Fruit fly (Drosophila melanogaster): ENCODE results near the gene CG14968.

Gene CG14968

DNA sequence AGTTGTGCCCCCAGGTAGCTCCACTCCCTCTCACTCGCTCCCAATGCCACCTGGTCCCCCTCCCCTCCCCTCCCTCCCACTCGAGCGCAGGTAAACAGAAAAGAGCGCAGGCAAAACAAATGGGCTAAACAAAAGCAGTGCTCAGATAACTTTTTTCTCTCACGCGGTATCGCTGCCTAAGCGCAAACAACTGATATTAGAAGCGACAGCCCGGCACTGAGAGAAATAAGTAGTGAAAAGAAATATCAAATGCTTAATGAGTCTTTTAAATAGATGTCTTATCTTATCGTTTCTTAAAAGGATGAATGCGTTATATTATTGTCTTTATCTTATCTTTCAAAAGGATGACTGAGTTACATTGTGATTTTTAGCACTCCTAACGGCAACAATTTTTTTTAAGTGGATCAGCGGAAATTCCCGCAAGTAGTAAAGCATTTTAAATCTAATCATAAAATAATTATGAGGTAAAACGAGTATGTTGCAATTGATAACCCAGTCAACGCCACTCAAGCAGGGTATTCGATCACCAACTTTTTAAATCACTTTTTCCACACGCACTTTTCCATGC lies 1.7 kb downstream of the CG14968 start (continued):
- TF ChIP-seq Med (GFP tag) = peak; percentile 98
- peak; percentile 88 for TF ChIP-seq CG6272 (GFP tag; IDR thresholded peaks at IDR 0.05)
- peak; percentile 89 for TF ChIP-seq CG17328 (GFP tag; IDR thresholded peaks at IDR 0.05)
- TF ChIP-seq Dip3 (GFP tag; optimal IDR thresholded peaks at IDR 0.05) = peak; percentile 83
- peak; percentile 83 for TF ChIP-seq CG5953 (GFP tag; IDR thresholded peaks at IDR 0.05)
- TF ChIP-seq CG32532 (GFP tag; IDR thresholded peaks at IDR 0.05) = peak; percentile 89
- peak; percentile 73 for TF ChIP-seq pb (GFP tag; optimal IDR thresholded peaks at IDR 0.05)
- TF ChIP-seq pros (GFP tag; optimal IDR thresholded peaks at IDR 0.05) = no peak
- peak; percentile 86 for TF ChIP-seq Mad (GFP tag; optimal IDR thresholded peaks at IDR 0.05)
- peak; percentile 77 for TF ChIP-seq Deaf1 (tag; optimal IDR thresholded peaks at IDR 0.05)
- peak; percentile 88 for TF ChIP-seq gsb-n (tag; optimal IDR thresholded peaks at IDR 0.05)
- TF ChIP-seq Rx (GFP tag; IDR thresholded peaks at IDR 0.05) = peak; percentile 86
- peak; percentile 83 for TF ChIP-seq Nf-YA (GFP tag; IDR thresholded peaks at IDR 0.05)
- peak; percentile 90 for TF ChIP-seq slbo (GFP tag; IDR thresholded peaks at IDR 0.05)
- TF ChIP-seq gcm2 (GFP tag; optimal IDR thresholded peaks at IDR 0.05) = peak; percentile 72
- peak; percentile 93 for TF ChIP-seq nmo (GFP tag; optimal IDR thresholded peaks at IDR 0.05)
- peak; percentile 85 for TF ChIP-seq CG12769 (tag; optimal IDR thresholded peaks at IDR 0.05)
- TF ChIP-seq ash1 (GFP tag; optimal IDR thresholded peaks at IDR 0.05) = no peak
- TF ChIP-seq vvl (GFP tag; IDR thresholded peaks at IDR 0.05) = peak; percentile 96
- peak; percentile 75 for TF ChIP-seq CG14667 (GFP tag; IDR thresholded peaks at IDR 0.05)
- peak; percentile 36 for TF ChIP-seq CG17912 (GFP tag; optimal IDR thresholded peaks at IDR 0.05)
- TF ChIP-seq CG11093 (GFP tag; IDR thresholded peaks at IDR 0.05) = peak; percentile 76; the same call in 2 of the 3 replicates
- TF ChIP-seq CG6689 (GFP tag; IDR thresholded peaks at IDR 0.05) = peak; percentile 87
- no peak for TF ChIP-seq Dll (GFP tag; IDR thresholded peaks at IDR 0.05; ENCODE audit: partially characterized antibody)
- TF ChIP-seq CG31224 (GFP tag; IDR thresholded peaks at IDR 0.05) = peak; percentile 77
- no peak; the same call in 2 of the 3 replicates for TF ChIP-seq CG6791 (GFP tag; IDR thresholded peaks at IDR 0.05; ENCODE audit: partially characterized antibody)
- TF ChIP-seq CG34224 (GFP tag; IDR thresholded peaks at IDR 0.05; ENCODE audit: partially characterized antibody) = no peak
- TF ChIP-seq CG11560 (tag; IDR thresholded peaks at IDR 0.05) = peak; percentile 66
- TF ChIP-seq BEAF-32 (GFP tag; optimal IDR thresholded peaks at IDR 0.05) = no peak
- peak; percentile 89 for TF ChIP-seq CG10462 (GFP tag; optimal IDR thresholded peaks at IDR 0.05)
- peak; percentile 62 for TF ChIP-seq Usf (GFP tag; optimal IDR thresholded peaks at IDR 0.05)
- TF ChIP-seq zen2 (GFP tag; IDR thresholded peaks at IDR 0.05; ENCODE audit: partially characterized antibody) = no peak
- peak; percentile 75; the same call in 1 of the 2 replicates for TF ChIP-seq Lim3 (GFP tag; IDR thresholded peaks at IDR 0.05)
- TF ChIP-seq ab (GFP tag; optimal IDR thresholded peaks at IDR 0.05) = peak; percentile 45
- peak; percentile 75 for TF ChIP-seq p53 (GFP tag; optimal IDR thresholded peaks at IDR 0.05)
- peak; percentile 87 for TF ChIP-seq nerfin-1 (tag; optimal IDR thresholded peaks at IDR 0.05)
- TF ChIP-seq D (optimal IDR thresholded peaks at IDR 0.05) = no peak
- TF ChIP-seq D (GFP tag; optimal IDR thresholded peaks at IDR 0.05) = peak; percentile 85
- peak; percentile 81 for TF ChIP-seq jumu (GFP tag; optimal IDR thresholded peaks at IDR 0.05)
- TF ChIP-seq Hey (tag; optimal IDR thresholded peaks at IDR 0.05) = peak; percentile 43
- TF ChIP-seq CG6854 (GFP tag; optimal IDR thresholded peaks at IDR 0.05) = peak; percentile 90
- peak; percentile 37 for TF ChIP-seq CG8290 (GFP tag; optimal IDR thresholded peaks at IDR 0.05)
- TF ChIP-seq CG8290 (tag; optimal IDR thresholded peaks at IDR 0.05) = peak in 1 of 2 experiments; percentile 63
- TF ChIP-seq en (GFP tag; optimal IDR thresholded peaks at IDR 0.05) = peak; percentile 92
- peak; percentile 79 for TF ChIP-seq CG2202 (tag; optimal IDR thresholded peaks at IDR 0.05)
- peak; percentile 89 for TF ChIP-seq ase (GFP tag; IDR thresholded peaks at IDR 0.05)
- TF ChIP-seq Hr39 (optimal IDR thresholded peaks at IDR 0.05) = no peak
- TF ChIP-seq caup (GFP tag; optimal IDR thresholded peaks at IDR 0.05; ENCODE audit: severe bottlenecking) = peak; percentile 88
- peak; percentile 94 for TF ChIP-seq CG11695 (GFP tag; IDR thresholded peaks at IDR 0.05)
- peak; percentile 84 for TF ChIP-seq Dad (GFP tag; optimal IDR thresholded peaks at IDR 0.05)
- peak; percentile 88 for TF ChIP-seq oc (tag; optimal IDR thresholded peaks at IDR 0.05)
- TF ChIP-seq grn (GFP tag; optimal IDR thresholded peaks at IDR 0.05) = peak; percentile 91

Data from whole organism, embryonic.